Worm (Caenorhabditis elegans): ENCODE data around the gene srsx-2.

- TF ChIP-seq dpl-1 (GFP tag; optimal IDR thresholded peaks at IDR 0.05) (no peak), nhr-11 (tag; optimal IDR thresholded peaks at IDR 0.05) (no peak), unc-62 (GFP tag; optimal IDR thresholded peaks at IDR 0.05) (no peak), nhr-19 (GFP tag; conservative IDR thresholded peaks at IDR 0.05) (no peak), skn-1 (tag; optimal IDR thresholded peaks at IDR 0.05) (no peak), nhr-12 (tag; optimal IDR thresholded peaks at IDR 0.05) (no peak), C16A3.4 (tag; optimal IDR thresholded peaks at IDR 0.05) (no peak), lin-39 (tag; optimal IDR thresholded peaks at IDR 0.05) (no peak), fkh-8 (tag; optimal IDR thresholded peaks at IDR 0.05) (no peak), lir-3 (tag; optimal IDR thresholded peaks at IDR 0.05; ENCODE audit: poor library complexity) (no peak), ztf-11 (tag; optimal IDR thresholded peaks at IDR 0.05) (no peak), irx-1 (tag; optimal IDR thresholded peaks at IDR 0.05) (no peak), pag-3 (tag; optimal IDR thresholded peaks at IDR 0.05; ENCODE audit: borderline replicate concordance, insufficient read depth) (no peak), fkh-10 (GFP tag; optimal IDR thresholded peaks at IDR 0.05) (no peak)
These were observed 42.8 kb downstream of the srsx-2 start, which contains the start of gene srh-120 for ce11 chrV:17395374-17395773.

Measured in whole organism, L1 larva.